Fruit fly (Drosophila melanogaster) whole organism, prepupa: ENCODE results near the gene Hsp67Bc.

Experiments
- Blimp-1 ChIP-seq: fragments of 200-800 bp; sonication (Bioruptor generic); optimal IDR thresholded peaks from 3 replicates; lab custom pipeline; 2017; ENCODE audit warnings: missing biosample characterization, missing genetic modification characterization, mild to moderate bottlenecking, moderate library complexity, missing genetic modification reagents
- CG1621 ChIP-seq: fragments of 200-800 bp; sonication (Bioruptor generic); optimal IDR thresholded peaks from 3 replicates; lab custom pipeline; 2018; ENCODE audit warnings: missing biosample characterization, mild to moderate bottlenecking, missing genetic modification characterization
- CG16779 ChIP-seq: fragments of 200-800 bp; sonication (Bioruptor generic); optimal IDR thresholded peaks from 3 replicates; lab custom pipeline; 2017; ENCODE audit warnings: missing biosample characterization, mild to moderate bottlenecking, missing genetic modification characterization
- CG3032 ChIP-seq: fragments of 200-800 bp; optimal IDR thresholded peaks from 2 replicates; lab custom pipeline; 2019; ENCODE audit warnings: missing biosample characterization, mild to moderate bottlenecking, missing genetic modification characterization, moderate library complexity
- CG32006 ChIP-seq: fragments of 200-800 bp; sonication (Bioruptor generic); optimal IDR thresholded peaks from 3 replicates; lab custom pipeline; 2017; ENCODE audit warnings: missing biosample characterization, mild to moderate bottlenecking, missing genetic modification characterization
- CG3919 ChIP-seq: fragments of 200-800 bp; sonication (Bioruptor generic); optimal IDR thresholded peaks from 3 replicates; lab custom pipeline; 2016; ENCODE audit warnings: missing biosample characterization, missing genetic modification characterization
- CG6163 ChIP-seq: fragments of 200-800 bp; sonication (Bioruptor generic); IDR thresholded peaks from 3 replicates; pipeline ENCODE4 v1.3.6; 2022; ENCODE audit warnings: missing biosample characterization, missing genetic modification characterization
- CG6808 ChIP-seq: fragments of 200-800 bp; sonication (Bioruptor generic); optimal IDR thresholded peaks from 3 replicates; lab custom pipeline; 2017; ENCODE audit warnings: missing biosample characterization, missing genetic modification characterization, mild to moderate bottlenecking, moderate library complexity, missing genetic modification reagents
- CG7368 ChIP-seq: fragments of 200-800 bp; sonication (Bioruptor generic); optimal IDR thresholded peaks from 3 replicates; lab custom pipeline; 2016; ENCODE audit warnings: missing biosample characterization, missing genetic modification characterization
- CG8119 ChIP-seq: fragments of 200-800 bp; sonication (Bioruptor generic); IDR thresholded peaks from 3 replicates; pipeline ENCODE4 v1.3.6; 2022; ENCODE audit warnings: missing biosample characterization, missing genetic modification characterization
- CG8319 ChIP-seq: fragments of 200-800 bp; sonication (Bioruptor generic); optimal IDR thresholded peaks from 3 replicates; lab custom pipeline; 2016; ENCODE audit warnings: missing biosample characterization, missing genetic modification characterization
- CG8632 ChIP-seq: fragments of 200-800 bp; sonication (Bioruptor generic); optimal IDR thresholded peaks from 3 replicates; lab custom pipeline; 2016; ENCODE audit warnings: missing biosample characterization, missing genetic modification characterization
- Eip75B ChIP-seq: fragments of 200-800 bp; sonication (Bioruptor generic); optimal IDR thresholded peaks from 3 replicates; lab custom pipeline; 2016; ENCODE audit warnings: missing biosample characterization, missing genetic modification characterization
- Eip78C ChIP-seq: fragments of 200-800 bp; sonication (Bioruptor generic); peaks from one replicate; lab custom pipeline; 2016; ENCODE audit warnings: missing biosample characterization, missing genetic modification characterization
- Ets96B ChIP-seq: fragments of 200-800 bp; optimal IDR thresholded peaks from 2 replicates; lab custom pipeline; 2019; ENCODE audit warnings: missing biosample characterization, mild to moderate bottlenecking, missing genetic modification characterization, moderate library complexity
- Gug ChIP-seq: fragments of 200-800 bp; sonication (Bioruptor generic); IDR thresholded peaks from 2 replicates; pipeline ENCODE4 v1.3.6; 2022; ENCODE audit warnings: missing biosample characterization, missing genetic modification characterization
- Hr38 ChIP-seq: sonication (Bioruptor generic); optimal IDR thresholded peaks from 2 replicates; lab custom pipeline; 2016; ENCODE audit warnings: missing biosample characterization, missing genetic modification characterization
- Hr39 ChIP-seq: fragments of 200-800 bp; sonication (Bioruptor generic); optimal IDR thresholded peaks from 2 replicates; lab custom pipeline; 2016; ENCODE audit warnings: missing biosample characterization, missing genetic modification characterization
- Lpt ChIP-seq: fragments of 200-800 bp; sonication (Bioruptor generic); optimal IDR thresholded peaks from 3 replicates; lab custom pipeline; 2016; ENCODE audit warnings: missing biosample characterization, missing genetic modification characterization
- Met ChIP-seq: fragments of 200-800 bp; sonication (Bioruptor generic); optimal IDR thresholded peaks from 3 replicates; lab custom pipeline; 2016; ENCODE audit warnings: missing biosample characterization, missing genetic modification characterization
- Smox ChIP-seq: fragments of 200-800 bp; sonication (Bioruptor generic); optimal IDR thresholded peaks from 3 replicates; lab custom pipeline; 2016; ENCODE audit warnings: missing biosample characterization, missing genetic modification characterization
- Sox14 ChIP-seq: fragments of 200-800 bp; sonication (Bioruptor generic); optimal IDR thresholded peaks from 3 replicates; lab custom pipeline; 2016; ENCODE audit warnings: missing biosample characterization, missing genetic modification characterization
- achi ChIP-seq: fragments of 200-800 bp; sonication (Bioruptor generic); optimal IDR thresholded peaks from 3 replicates; lab custom pipeline; 2016; ENCODE audit warnings: missing biosample characterization, missing genetic modification characterization
- acj6 ChIP-seq: fragments of 200-800 bp; sonication (Bioruptor generic); optimal IDR thresholded peaks from 3 replicates; lab custom pipeline; 2016; ENCODE audit warnings: missing biosample characterization, missing genetic modification characterization
- dac ChIP-seq: fragments of 200-800 bp; sonication (Bioruptor generic); optimal IDR thresholded peaks from 2 replicates; lab custom pipeline; 2017; ENCODE audit warnings: missing biosample characterization, mild to moderate bottlenecking, missing genetic modification characterization
- dsx ChIP-seq: fragments of 200-800 bp; optimal IDR thresholded peaks from 3 replicates; lab custom pipeline; 2019; ENCODE audit warnings: missing biosample characterization, mild to moderate bottlenecking, missing genetic modification characterization, moderate library complexity; ENCODE audit not compliant: poor library complexity, severe bottlenecking
- eg ChIP-seq: fragments of 200-800 bp; sonication (Bioruptor generic); IDR thresholded peaks from 3 replicates; pipeline ENCODE4 v1.3.6; 2022; ENCODE audit warnings: missing biosample characterization, missing genetic modification characterization
- esn ChIP-seq: fragments of 200-800 bp; sonication (Bioruptor generic); optimal IDR thresholded peaks from 2 replicates; lab custom pipeline; 2016; ENCODE audit warnings: missing biosample characterization, mild to moderate bottlenecking, missing genetic modification characterization, moderate library complexity
- fd59A ChIP-seq: fragments of 200-800 bp; sonication (Bioruptor generic); optimal IDR thresholded peaks from 2 replicates; lab custom pipeline; 2017; ENCODE audit warnings: missing biosample characterization, mild to moderate bottlenecking, missing genetic modification characterization, missing genetic modification reagents
- fd85E ChIP-seq: fragments of 200-800 bp; sonication (Bioruptor generic); optimal IDR thresholded peaks from 3 replicates; lab custom pipeline; 2016; ENCODE audit warnings: missing biosample characterization, missing genetic modification characterization
- fkh ChIP-seq: fragments of 200-800 bp; sonication (Bioruptor generic); optimal IDR thresholded peaks from 3 replicates; lab custom pipeline; 2017; ENCODE audit warnings: missing biosample characterization, mild to moderate bottlenecking, missing genetic modification characterization, moderate library complexity
- lz ChIP-seq: fragments of 200-800 bp; sonication (Bioruptor generic); optimal IDR thresholded peaks from 3 replicates; lab custom pipeline; 2016; ENCODE audit warnings: missing biosample characterization, missing genetic modification characterization
- net ChIP-seq: fragments of 200-800 bp; sonication (Bioruptor generic); optimal IDR thresholded peaks from 3 replicates; lab custom pipeline; 2016; ENCODE audit warnings: missing biosample characterization, missing genetic modification characterization
- pdm3 ChIP-seq: fragments of 200-800 bp; sonication (Bioruptor generic); optimal IDR thresholded peaks from 3 replicates; lab custom pipeline; 2016; ENCODE audit warnings: missing biosample characterization, missing genetic modification characterization
- salr ChIP-seq, 2 experiments: fragments of 200-800 bp; sonication (Bioruptor generic); optimal IDR thresholded peaks; 3 replicates each; lab custom pipeline; 2016 to 2018; ENCODE audit warnings: missing biosample characterization in 2 of 2, missing genetic modification characterization in 2 of 2, mild to moderate bottlenecking in 1 of 2
- ss ChIP-seq, 2 experiments: fragments of 200-800 bp; sonication (Bioruptor generic); optimal IDR thresholded peaks; 2 replicates in 1 of 2; 3 replicates in 1 of 2; lab custom pipeline; 2017 to 2018; ENCODE audit warnings: mild to moderate bottlenecking in 2 of 2, missing biosample characterization in 2 of 2, missing genetic modification characterization in 2 of 2, moderate library complexity in 1 of 2
- svp ChIP-seq: fragments of 200-800 bp; sonication (Bioruptor generic); peaks from one replicate; lab custom pipeline; 2016; ENCODE audit warnings: missing biosample characterization, missing genetic modification characterization
- topi ChIP-seq: fragments of 200-800 bp; sonication (Bioruptor generic); optimal IDR thresholded peaks from 3 replicates; lab custom pipeline; 2016; ENCODE audit warnings: missing biosample characterization, missing genetic modification characterization
- vri ChIP-seq: fragments of 200-800 bp; sonication (Bioruptor generic); optimal IDR thresholded peaks from 3 replicates; lab custom pipeline; 2016; ENCODE audit warnings: missing biosample characterization, mild to moderate bottlenecking, missing genetic modification characterization

Hsp67Bc gene

DNA sequence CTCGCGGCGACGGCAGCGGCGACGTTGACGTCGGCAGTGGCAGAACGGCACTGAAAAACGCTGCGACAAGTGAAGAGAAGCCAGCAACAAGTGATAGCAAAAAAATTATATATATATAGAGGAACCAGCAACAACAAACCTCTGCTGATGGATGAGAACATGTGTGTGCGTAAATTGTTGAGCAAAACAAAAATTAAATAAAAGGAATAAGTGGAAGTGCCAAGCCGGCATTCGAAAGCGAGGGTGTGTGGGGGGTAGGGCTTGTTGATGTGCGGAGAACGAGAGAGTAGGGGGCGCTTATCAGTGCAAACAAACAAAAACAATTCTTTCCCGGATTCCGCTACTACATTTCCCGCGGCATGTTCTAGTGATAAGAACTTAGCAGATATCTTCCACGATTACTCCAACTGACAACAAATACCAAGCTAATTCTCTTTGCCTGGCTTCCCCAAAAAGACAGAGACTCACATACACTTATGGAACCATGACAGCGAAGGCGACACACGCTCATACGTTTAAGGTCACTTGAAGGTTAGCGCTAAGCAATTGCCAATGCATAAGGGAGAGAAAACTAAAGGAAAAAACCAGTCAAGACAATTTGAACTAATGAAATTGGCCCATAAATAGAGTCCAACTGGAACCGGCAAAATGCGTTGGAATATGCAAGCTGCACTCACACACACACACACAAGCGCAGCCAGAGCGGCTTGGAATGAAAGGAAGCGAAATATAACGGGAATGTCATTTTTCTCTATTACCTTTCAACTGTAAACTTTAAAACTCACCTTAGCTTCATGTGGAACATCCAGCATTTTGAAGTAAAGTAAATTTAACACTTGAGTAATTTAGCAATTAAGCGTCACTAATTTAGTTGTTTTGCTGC lies 14.2 kb downstream of the Hsp67Bc start (continued):
- peak; percentile 62 for TF ChIP-seq CG6808 (GFP tag; lab: Kevin White, UChicago)
- no peak for TF ChIP-seq Lpt (GFP tag; lab: Kevin White, UChicago)
- TF ChIP-seq salr (GFP tag; optimal IDR thresholded peaks at IDR 0.05; lab: Kevin White, UChicago): no peak
- no peak for TF ChIP-seq esn (GFP tag; lab: Kevin White, UChicago)
- TF ChIP-seq CG7368 (GFP tag; lab: Kevin White, UChicago): no peak
- no peak for TF ChIP-seq acj6 (GFP tag; lab: Kevin White, UChicago)
- peak; percentile 34 for TF ChIP-seq net (GFP tag; lab: Kevin White, UChicago)
- TF ChIP-seq lz (GFP tag; lab: Kevin White, UChicago): no peak
- peak; percentile 21 for TF ChIP-seq Eip75B (GFP tag; lab: Kevin White, UChicago)

- TF ChIP-seq fkh (peak; percentile 26), pdm3 (GFP tag; lab: Kevin White, UChicago) (no peak), svp (peak; percentile 98), Smox (GFP tag; lab: Kevin White, UChicago) (no peak), Met (GFP tag; lab: Kevin White, UChicago) (no peak), CG1621 (no peak), CG8632 (no peak), Sox14 (GFP tag; lab: Kevin White, UChicago) (no peak), Blimp-1 (no peak), achi (GFP tag; lab: Kevin White, UChicago) (no peak), Eip78C (GFP tag; lab: Kevin White, UChicago) (peak; percentile 28), Lpt (GFP tag; lab: Kevin White, UChicago) (no peak), Hr38 (GFP tag; lab: Kevin White, UChicago) (no peak), Hr39 (no peak)
Measured at dm6 chr3L:9356138-9356753, 16.1 kb downstream of the Hsp67Bc start.

dm6 chr3L:9355555-9355954 lies 16.7 kb downstream of the Hsp67Bc start:
- no peak for TF ChIP-seq esn (GFP tag; lab: Kevin White, UChicago)
- TF ChIP-seq vri (GFP tag; lab: Kevin White, UChicago): peak; percentile 39

dm6 chr3L:9353733-9354132 lies 18.6 kb downstream of the Hsp67Bc start, which contains the start of gene CG32040:
TSS of gene CG32040 (plus strand) at chr3L:9354033.
- no peak for TF ChIP-seq fd59A (GFP tag; lab: Kevin White, UChicago)
- TF ChIP-seq CG16779 (tag; lab: Kevin White, UChicago): no peak
- TF ChIP-seq dsx (GFP tag; lab: Kevin White, UChicago): no peak
- TF ChIP-seq CG3919 (GFP tag; lab: Kevin White, UChicago): no peak
- TF ChIP-seq CG3032: no peak

dm6 chr3L:9349314-9349733 lies 23.0 kb downstream of the Hsp67Bc start, which contains the start of gene PGRP-LF:
TSS of gene PGRP-LF (plus strand) at chr3L:9349609.
- no peak for TF ChIP-seq fd85E
- TF ChIP-seq lz (GFP tag; lab: Kevin White, UChicago): no peak
- no peak for TF ChIP-seq Gug (GFP tag; lab: Robert Waterston, UW)
- no peak for TF ChIP-seq dac (GFP tag; lab: Kevin White, UChicago)
- no peak for TF ChIP-seq pdm3 (GFP tag; lab: Kevin White, UChicago)
- TF ChIP-seq ss (GFP tag; optimal IDR thresholded peaks at IDR 0.05; lab: Kevin White, UChicago): no peak
- TF ChIP-seq net (GFP tag; lab: Kevin White, UChicago): no peak
- TF ChIP-seq eg (GFP tag; lab: Robert Waterston, UW): no peak
- peak; percentile 37 for TF ChIP-seq esn (GFP tag; lab: Kevin White, UChicago)
- peak; percentile 79 for TF ChIP-seq svp
- no peak for TF ChIP-seq CG32006 (GFP tag; lab: Kevin White, UChicago)
- no peak for TF ChIP-seq CG3919 (GFP tag; lab: Kevin White, UChicago)
- TF ChIP-seq CG8632: no peak
- no peak for TF ChIP-seq CG8119 (GFP tag; lab: Robert Waterston, UW)
- TF ChIP-seq CG1621: peak; percentile 46
- no peak for TF ChIP-seq Smox (GFP tag; lab: Kevin White, UChicago)
- no peak for TF ChIP-seq Ets96B (tag; lab: Kevin White, UChicago)
- peak; percentile 32 for TF ChIP-seq vri (GFP tag; lab: Kevin White, UChicago)
- no peak for TF ChIP-seq CG8319 (GFP tag; lab: Kevin White, UChicago)
- TF ChIP-seq acj6 (GFP tag; lab: Kevin White, UChicago): no peak
- no peak for TF ChIP-seq Sox14 (GFP tag; lab: Kevin White, UChicago)
- TF ChIP-seq achi (GFP tag; lab: Kevin White, UChicago): peak; percentile 28
- no peak for TF ChIP-seq dsx (GFP tag; lab: Kevin White, UChicago)
- TF ChIP-seq topi (GFP tag; lab: Kevin White, UChicago): peak; percentile 22
- TF ChIP-seq CG6163 (GFP tag; lab: Robert Waterston, UW): no peak
- TF ChIP-seq Eip75B (GFP tag; lab: Kevin White, UChicago): peak; percentile 7
